Worm (Caenorhabditis elegans) whole organism, L4 larva: ENCODE data around the gene Y45G5AM.6.

Experiments used
- T20F7.1 ChIP-seq: fragments of 200-800 bp; sonication (Bioruptor generic); optimal IDR thresholded peaks from 2 replicates; lab custom pipeline; 2018; ENCODE audit warnings: mild to moderate bottlenecking, missing genetic modification characterization, missing compliant biosample characterization
- ZK546.5 ChIP-seq, 2 experiments: sonication (generic microtip); optimal IDR thresholded peaks; 2 replicates each; lab custom pipeline; 2017; ENCODE audit warnings: missing biosample characterization in 2 of 2, missing genetic modification characterization in 2 of 2
- aha-1 ChIP-seq: fragments of 150-350 bp; peaks from one replicate; lab custom pipeline; 2014; ENCODE audit warnings: missing biosample characterization, missing genetic modification characterization
- aly-2 ChIP-seq: sonication (generic microtip); optimal IDR thresholded peaks from 2 replicates; lab custom pipeline; 2018; ENCODE audit warnings: missing biosample characterization, missing genetic modification characterization
- ceh-28 ChIP-seq: fragments of 150-350 bp; optimal IDR thresholded peaks from 2 replicates; lab custom pipeline; 2014; ENCODE audit warnings: missing biosample characterization, missing genetic modification reagents, missing genetic modification characterization
- dmd-8 ChIP-seq: fragments of 200-800 bp; sonication (Bioruptor generic); IDR thresholded peaks from 2 replicates; pipeline ENCODE4 v1.3.6; 2022; ENCODE audit warnings: missing genetic modification characterization, missing compliant biosample characterization
- dpl-1 ChIP-seq: fragments of 150-350 bp; optimal IDR thresholded peaks from 2 replicates; lab custom pipeline; 2014; ENCODE audit warnings: missing biosample characterization, missing genetic modification reagents, missing genetic modification characterization
- lin-13 ChIP-seq: fragments of 150-350 bp; optimal IDR thresholded peaks from 2 replicates; lab custom pipeline; 2014; ENCODE audit warnings: missing biosample characterization, missing genetic modification reagents, missing genetic modification characterization
- lin-39 ChIP-seq: fragments of 150-350 bp; optimal IDR thresholded peaks from 2 replicates; lab custom pipeline; 2014; ENCODE audit warnings: missing biosample characterization, missing genetic modification reagents, missing genetic modification characterization
- lsy-2 ChIP-seq, 2 experiments: fragments of 150-350 bp in 1 of 2; sonication (generic microtip) in 1 of 2; optimal IDR thresholded peaks; 2 replicates each; lab custom pipeline; 2014 to 2017; ENCODE audit warnings: missing biosample characterization in 2 of 2, missing genetic modification characterization in 2 of 2
- mdt-29 ChIP-seq: fragments of 200-800 bp; sonication (Bioruptor generic); IDR thresholded peaks from 2 replicates; pipeline ENCODE4 v1.3.6; 2022; ENCODE audit warnings: missing genetic modification reagents, missing genetic modification characterization, missing compliant biosample characterization
- saeg-2 ChIP-seq: fragments of 200-800 bp; sonication (Bioruptor generic); IDR thresholded peaks from 2 replicates; pipeline ENCODE4 v1.3.6; 2022; ENCODE audit warnings: missing genetic modification reagents, missing genetic modification characterization, missing compliant biosample characterization

ce11 chrV:4120629-4121028 lies 31.5 kb downstream of the Y45G5AM.6 start, which contains the start of gene T05B4.10:
- TF ChIP-seq lin-13, result no peak
- no peak for TF ChIP-seq aha-1
- TF ChIP-seq lsy-2 (tag; optimal IDR thresholded peaks at IDR 0.05; lab: Kevin White, UChicago), result no peak
- no peak for TF ChIP-seq dmd-8 (GFP tag; lab: Robert Waterston, UW)
- TF ChIP-seq dpl-1, result no peak
- no peak for TF ChIP-seq mdt-29 (GFP tag; lab: Robert Waterston, UW)
- no peak for TF ChIP-seq lin-39 (tag; lab: Kevin White, UChicago)
- TF ChIP-seq T20F7.1, result no peak
- no peak for TF ChIP-seq saeg-2 (GFP tag; lab: Robert Waterston, UW)
- TF ChIP-seq ZK546.5 (tag; optimal IDR thresholded peaks at IDR 0.05; lab: Kevin White, UChicago), result no peak
- no peak for TF ChIP-seq ceh-28 (tag; lab: Kevin White, UChicago)
- no peak for TF ChIP-seq aly-2
